Worm (Caenorhabditis elegans) whole organism, L2 larva: ENCODE measurements around the gene nrde-3.

ENCODE experiments used
- C34F6.9 ChIP-seq: fragments of 150-350 bp; optimal IDR thresholded peaks from 2 replicates; lab custom pipeline; 2014; ENCODE audit warnings: missing biosample characterization, missing genetic modification characterization
- F13H6.1 ChIP-seq: sonication (generic microtip); optimal IDR thresholded peaks from 2 replicates; lab custom pipeline; 2016; ENCODE audit warnings: missing genetic modification characterization, missing compliant biosample characterization
- R02D3.7 ChIP-seq: fragments of 150-350 bp; optimal IDR thresholded peaks from 2 replicates; lab custom pipeline; 2014; ENCODE audit warnings: missing biosample characterization, missing genetic modification characterization
- Y55F3AM.14 ChIP-seq: fragments of 200-800 bp; sonication (Bioruptor generic); optimal IDR thresholded peaks from 2 replicates; lab custom pipeline; 2018; ENCODE audit warnings: mild to moderate bottlenecking, missing genetic modification characterization, missing compliant biosample characterization
- ZK546.5 ChIP-seq: sonication (generic microtip); optimal IDR thresholded peaks from 2 replicates; lab custom pipeline; 2017; ENCODE audit warnings: missing biosample characterization, missing genetic modification characterization
- alr-1 ChIP-seq: fragments of 150-350 bp; optimal IDR thresholded peaks from 2 replicates; lab custom pipeline; 2014; ENCODE audit warnings: missing biosample characterization, missing genetic modification characterization
- aly-2 ChIP-seq: fragments of 150-350 bp; optimal IDR thresholded peaks from 2 replicates; lab custom pipeline; 2014; ENCODE audit warnings: missing biosample characterization, missing genetic modification characterization
- ama-1 ChIP-seq: fragments of 150-350 bp; optimal IDR thresholded peaks from 2 replicates; lab custom pipeline; 2018; ENCODE audit warnings: inconsistent platforms
- blmp-1 ChIP-seq: sonication (generic microtip); optimal IDR thresholded peaks from 2 replicates; lab custom pipeline; 2017; ENCODE audit warnings: missing genetic modification characterization, mild to moderate bottlenecking, missing compliant biosample characterization, antibody characterized with exemption, moderate library complexity; ENCODE audit not compliant: insufficient read depth
- ceh-16 ChIP-seq: fragments of 150-350 bp; optimal IDR thresholded peaks from 2 replicates; lab custom pipeline; 2014; ENCODE audit warnings: missing biosample characterization, missing genetic modification characterization
- ceh-82 ChIP-seq: fragments of 150-350 bp; optimal IDR thresholded peaks from 2 replicates; lab custom pipeline; 2014; ENCODE audit warnings: missing biosample characterization, missing genetic modification characterization
- crh-2 ChIP-seq: sonication (generic microtip); optimal IDR thresholded peaks from 2 replicates; lab custom pipeline; 2017; ENCODE audit warnings: missing biosample characterization, missing genetic modification characterization
- dmd-4 ChIP-seq: sonication (generic microtip); optimal IDR thresholded peaks from 2 replicates; lab custom pipeline; 2017; ENCODE audit warnings: missing biosample characterization, missing genetic modification characterization
- egl-27 ChIP-seq: sonication (generic microtip); optimal IDR thresholded peaks from 3 replicates; lab custom pipeline; 2017; ENCODE audit warnings: missing biosample characterization, missing genetic modification reagents, missing genetic modification characterization
- elt-1 ChIP-seq: fragments of 150-350 bp; optimal IDR thresholded peaks from 2 replicates; lab custom pipeline; 2014; ENCODE audit warnings: missing biosample characterization, missing genetic modification characterization
- elt-3 ChIP-seq: sonication (generic microtip); optimal IDR thresholded peaks from 2 replicates; lab custom pipeline; 2017; ENCODE audit warnings: missing biosample characterization, missing genetic modification characterization
- fos-1 ChIP-seq: fragments of 150-350 bp; optimal IDR thresholded peaks from 2 replicates; lab custom pipeline; 2014; ENCODE audit warnings: missing biosample characterization, missing genetic modification characterization
- gmeb-1 ChIP-seq: fragments of 150-350 bp; optimal IDR thresholded peaks from 2 replicates; lab custom pipeline; 2014; ENCODE audit warnings: missing biosample characterization, missing genetic modification characterization
- lin-11 ChIP-seq: fragments of 150-350 bp; sonication (generic microtip); optimal IDR thresholded peaks from 2 replicates; lab custom pipeline; 2014; ENCODE audit warnings: missing biosample characterization, missing genetic modification characterization, inconsistent platforms, mixed read lengths
- lin-13 ChIP-seq: fragments of 150-350 bp; optimal IDR thresholded peaks from 2 replicates; lab custom pipeline; 2014; ENCODE audit warnings: missing biosample characterization, missing genetic modification reagents, missing genetic modification characterization
- lin-39 ChIP-seq: fragments of 150-350 bp; optimal IDR thresholded peaks from 2 replicates; lab custom pipeline; 2014; ENCODE audit warnings: missing biosample characterization, missing genetic modification reagents, missing genetic modification characterization
- lsy-2 ChIP-seq, 2 experiments: fragments of 150-350 bp in 1 of 2; sonication (generic microtip) in 1 of 2; optimal IDR thresholded peaks; 2 replicates each; lab custom pipeline; 2014 to 2017; ENCODE audit warnings: missing biosample characterization in 2 of 2, missing genetic modification characterization in 2 of 2
- mab-5 ChIP-seq: fragments of 150-350 bp; optimal IDR thresholded peaks from 2 replicates; lab custom pipeline; 2014; ENCODE audit warnings: missing biosample characterization, missing genetic modification characterization
- mdl-1 ChIP-seq, 2 experiments: fragments of 150-350 bp in 1 of 2; sonication (generic microtip) in 1 of 2; optimal IDR thresholded peaks; 2 replicates each; lab custom pipeline; 2017; ENCODE audit warnings: missing biosample characterization in 2 of 2, missing genetic modification characterization in 2 of 2
- nhr-10 ChIP-seq: sonication (generic microtip); optimal IDR thresholded peaks from 2 replicates; lab custom pipeline; 2017; ENCODE audit warnings: missing biosample characterization, missing genetic modification characterization
- nhr-11 ChIP-seq: fragments of 150-350 bp; optimal IDR thresholded peaks from 2 replicates; lab custom pipeline; 2014; ENCODE audit warnings: missing biosample characterization, missing genetic modification characterization
- nhr-12 ChIP-seq: fragments of 150-350 bp; optimal IDR thresholded peaks from 2 replicates; lab custom pipeline; 2014; ENCODE audit warnings: missing biosample characterization, missing genetic modification characterization
- nhr-129 ChIP-seq: fragments of 150-350 bp; optimal IDR thresholded peaks from 2 replicates; lab custom pipeline; 2014; ENCODE audit warnings: missing biosample characterization, missing genetic modification characterization
- nhr-23 ChIP-seq: fragments of 150-350 bp; optimal IDR thresholded peaks from 2 replicates; lab custom pipeline; 2014; ENCODE audit warnings: missing biosample characterization, missing genetic modification reagents, missing genetic modification characterization
- nhr-237 ChIP-seq: fragments of 150-350 bp; optimal IDR thresholded peaks from 2 replicates; lab custom pipeline; 2014; ENCODE audit warnings: missing biosample characterization, missing genetic modification characterization
- nhr-25 ChIP-seq: fragments of 150-350 bp; sonication (generic microtip); optimal IDR thresholded peaks from 3 replicates; lab custom pipeline; 2014; ENCODE audit warnings: missing biosample characterization, missing genetic modification characterization
- nhr-6 ChIP-seq: fragments of 150-350 bp; optimal IDR thresholded peaks from 2 replicates; lab custom pipeline; 2014; ENCODE audit warnings: missing biosample characterization, missing genetic modification characterization
- nhr-77 ChIP-seq: fragments of 150-350 bp; optimal IDR thresholded peaks from 2 replicates; lab custom pipeline; 2014; ENCODE audit warnings: missing biosample characterization, missing genetic modification characterization
- peb-1 ChIP-seq: fragments of 150-350 bp; optimal IDR thresholded peaks from 2 replicates; lab custom pipeline; 2014; ENCODE audit warnings: missing biosample characterization, missing genetic modification characterization
- sem-4 ChIP-seq: fragments of 150-350 bp; optimal IDR thresholded peaks from 2 replicates; lab custom pipeline; 2014; ENCODE audit warnings: missing biosample characterization, missing genetic modification reagents, missing genetic modification characterization
- skn-1 ChIP-seq: sonication (generic microtip); optimal IDR thresholded peaks from 2 replicates; lab custom pipeline; 2017; ENCODE audit warnings: missing biosample characterization, missing genetic modification characterization
- sma-3 ChIP-seq: sonication (generic microtip); optimal IDR thresholded peaks from 2 replicates; lab custom pipeline; 2016; ENCODE audit warnings: missing genetic modification reagents, missing genetic modification characterization, missing compliant biosample characterization
- sma-9 ChIP-seq, 2 experiments: fragments of 150-350 bp in 1 of 2; sonication (generic microtip) in 1 of 2; optimal IDR thresholded peaks; 2 replicates each; lab custom pipeline; 2014 to 2016; ENCODE audit warnings: missing genetic modification characterization in 2 of 2, mild to moderate bottlenecking in 1 of 2, missing biosample characterization in 1 of 2, missing compliant biosample characterization in 1 of 2, missing genetic modification reagents in 1 of 2, moderate library complexity in 1 of 2
- snpc-4 ChIP-seq: fragments of 150-350 bp; optimal IDR thresholded peaks from 2 replicates; lab custom pipeline; 2014; ENCODE audit warnings: missing biosample characterization, missing genetic modification characterization
- unc-55 ChIP-seq: fragments of 150-350 bp; sonication (generic microtip); optimal IDR thresholded peaks from 3 replicates; lab custom pipeline; 2014; ENCODE audit warnings: missing biosample characterization, missing genetic modification reagents, missing genetic modification characterization
- unc-62 ChIP-seq: fragments of 150-350 bp; optimal IDR thresholded peaks from 2 replicates; lab custom pipeline; 2014; ENCODE audit warnings: missing biosample characterization, missing genetic modification reagents, missing genetic modification characterization
- zag-1 ChIP-seq: fragments of 150-350 bp; optimal IDR thresholded peaks from 2 replicates; lab custom pipeline; 2014; ENCODE audit warnings: missing biosample characterization, missing genetic modification characterization
- ztf-1 ChIP-seq: fragments of 200-800 bp; sonication (Bioruptor generic); conservative IDR thresholded peaks from 2 replicates; pipeline ENCODE4 v1.3.6; 2022; ENCODE audit warnings: missing genetic modification characterization, missing compliant biosample characterization
- ztf-11 ChIP-seq: sonication (generic microtip); optimal IDR thresholded peaks from 2 replicates; lab custom pipeline; 2017; ENCODE audit warnings: missing biosample characterization, missing genetic modification characterization
- ztf-4 ChIP-seq: fragments of 150-350 bp; optimal IDR thresholded peaks from 2 replicates; lab custom pipeline; 2014; ENCODE audit warnings: missing biosample characterization, missing genetic modification characterization

nrde-3 gene

DNA sequence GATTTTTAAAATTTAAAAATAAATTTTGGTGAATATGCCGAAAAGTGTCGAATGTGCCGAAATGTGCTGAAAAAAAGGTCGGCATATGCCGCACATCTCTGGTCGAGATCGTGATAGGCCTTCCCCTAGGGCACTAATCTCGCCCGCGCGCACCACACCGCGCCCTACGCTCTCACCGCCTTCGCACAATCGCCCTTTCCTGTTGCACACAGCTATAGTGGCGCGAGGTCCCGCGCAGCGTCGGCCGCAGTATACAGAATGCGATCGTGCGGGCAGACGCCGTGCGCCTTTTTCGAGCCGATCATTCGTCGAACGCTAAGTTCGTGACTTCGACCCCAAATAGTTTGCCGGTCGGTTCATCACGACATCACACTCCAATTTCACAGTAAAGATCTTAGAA, 27.5 kb downstream of the nrde-3 start:
- no peak for TF ChIP-seq lin-13
- TF ChIP-seq snpc-4, result no peak
- TF ChIP-seq nhr-237, result no peak
- no peak for TF ChIP-seq nhr-25 (tag; lab: Kevin White, UChicago)
- no peak for TF ChIP-seq sem-4
- TF ChIP-seq R02D3.7, result no peak
- TF ChIP-seq lin-11 (tag; lab: Kevin White, UChicago), result no peak
- TF ChIP-seq F13H6.1 (tag; lab: Kevin White, UChicago), result no peak
- TF ChIP-seq C34F6.9, result no peak
- no peak for TF ChIP-seq skn-1
- TF ChIP-seq egl-27, result no peak
- TF ChIP-seq sma-9 (GFP tag; optimal IDR thresholded peaks at IDR 0.05; lab: Kevin White, UChicago), result no peak
- TF ChIP-seq sma-9 (tag; optimal IDR thresholded peaks at IDR 0.05; lab: Kevin White, UChicago), result no peak

DNA sequence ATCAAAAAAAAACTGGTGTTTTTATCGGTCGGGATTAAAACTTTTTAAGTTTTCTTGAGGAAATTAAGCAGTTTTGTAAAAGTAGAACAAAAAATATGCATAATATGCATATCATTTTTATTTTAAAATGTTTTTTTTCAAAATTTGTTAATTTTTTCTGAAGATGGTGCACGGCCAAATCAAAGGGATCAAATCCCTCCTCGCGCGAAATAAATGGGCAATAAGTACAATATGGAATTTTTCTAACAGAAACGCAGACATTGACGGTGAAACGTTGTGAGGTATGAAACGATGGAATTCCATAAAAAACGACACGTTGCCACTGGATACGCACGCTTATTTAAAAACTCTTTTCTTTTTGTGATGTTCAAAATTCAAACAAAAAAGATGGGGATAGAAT, 30.9 kb downstream of the nrde-3 start:
- no peak for TF ChIP-seq ceh-82
- no peak for TF ChIP-seq elt-1 (tag; lab: Kevin White, UChicago)
- TF ChIP-seq nhr-25 (tag; lab: Kevin White, UChicago), result no peak
- TF ChIP-seq dmd-4 (tag; lab: Kevin White, UChicago), result no peak
- TF ChIP-seq alr-1 (tag; lab: Kevin White, UChicago), result no peak
- TF ChIP-seq ztf-4, result no peak
- no peak for TF ChIP-seq lin-39
- TF ChIP-seq ceh-16 (tag; lab: Kevin White, UChicago), result no peak
- TF ChIP-seq F13H6.1 (tag; lab: Kevin White, UChicago), result no peak

DNA sequence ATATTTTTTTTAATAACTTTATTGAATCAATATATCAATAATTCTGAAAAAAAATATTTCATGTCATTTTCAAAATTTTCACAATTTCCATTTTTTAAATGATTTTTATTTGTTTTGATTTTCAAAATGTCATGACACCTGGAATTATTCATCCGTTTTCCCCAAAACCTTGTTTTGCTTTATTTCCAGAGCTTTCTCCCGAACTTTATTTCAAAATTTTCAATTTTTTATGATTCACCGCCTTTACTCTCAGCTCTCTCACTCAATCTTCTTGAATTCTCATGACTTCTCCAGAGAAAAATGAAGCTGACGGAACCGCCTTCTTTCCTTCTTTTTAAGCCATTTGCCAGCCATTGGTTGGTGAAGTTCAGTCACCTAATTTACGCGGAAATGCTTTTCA, 32.6 kb downstream of the nrde-3 start, which contains the start of gene R04A9.1:
Gene R04A9.1, plus strand, starts transcription at position 301 of the 400 bp plus-strand sequence.
- TF ChIP-seq nhr-11 (tag; lab: Kevin White, UChicago), result no peak
- TF ChIP-seq skn-1, result no peak
- TF ChIP-seq sma-3, result no peak
- no peak for TF ChIP-seq ceh-82
- no peak for TF ChIP-seq sma-9 (GFP tag; optimal IDR thresholded peaks at IDR 0.05; lab: Kevin White, UChicago)
- TF ChIP-seq sma-9 (tag; optimal IDR thresholded peaks at IDR 0.05; lab: Kevin White, UChicago), result no peak
- TF ChIP-seq egl-27, result no peak
- TF ChIP-seq alr-1 (tag; lab: Kevin White, UChicago), result no peak
- TF ChIP-seq nhr-10 (tag; lab: Kevin White, UChicago), result no peak
- no peak for TF ChIP-seq Y55F3AM.14 (GFP tag; lab: Kevin White, UChicago)
- TF ChIP-seq ztf-11 (tag; lab: Kevin White, UChicago), result no peak
- no peak for TF ChIP-seq nhr-77 (tag; lab: Kevin White, UChicago)

DNA sequence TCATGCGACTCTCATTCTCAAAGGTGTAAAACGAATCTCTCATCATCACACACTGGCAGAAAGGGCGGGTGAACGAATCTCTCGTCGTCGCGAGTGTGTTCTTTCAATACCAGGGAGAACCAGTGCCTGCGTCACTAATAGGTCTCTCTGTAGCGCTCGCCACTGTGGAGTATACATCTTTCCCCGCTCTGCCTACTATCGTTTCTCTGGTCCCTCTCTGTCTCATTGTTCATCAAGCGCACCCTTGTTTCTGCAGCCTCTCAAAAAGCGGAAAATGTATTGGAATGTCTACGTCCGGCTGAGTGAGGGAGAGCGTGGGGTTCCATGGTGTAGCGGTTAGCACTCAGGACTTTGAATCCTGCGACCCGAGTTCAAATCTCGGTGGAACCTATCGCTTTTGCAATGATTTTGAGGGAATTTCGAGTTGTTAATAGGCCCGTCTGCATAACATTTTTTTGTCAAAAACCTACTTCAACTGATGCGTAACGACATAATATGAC, 38.1 kb downstream of the nrde-3 start:
- TF ChIP-seq ztf-4, result peak; percentile 74
- peak; percentile 26 for TF ChIP-seq R02D3.7
- peak; percentile 56 for TF ChIP-seq ceh-16 (tag; lab: Kevin White, UChicago)
- no peak for TF ChIP-seq ztf-1 (GFP tag; lab: Robert Waterston, UW)
- peak; percentile 64 for TF ChIP-seq zag-1 (tag; lab: Kevin White, UChicago)
- TF ChIP-seq lin-39, result peak; percentile 74
- TF ChIP-seq mdl-1 (tag; optimal IDR thresholded peaks at IDR 0.05; lab: Kevin White, UChicago), result peak; percentile 33 to 66
- peak; percentile 7 for TF ChIP-seq snpc-4
- no peak for TF ChIP-seq alr-1 (tag; lab: Kevin White, UChicago)
- peak; percentile 94 for TF ChIP-seq F13H6.1 (tag; lab: Kevin White, UChicago)
- peak; percentile 85 for TF ChIP-seq gmeb-1 (tag; lab: Kevin White, UChicago)
- TF ChIP-seq lin-11 (tag; lab: Kevin White, UChicago), result peak; percentile 34
- TF ChIP-seq sma-3, result peak; percentile 89
- TF ChIP-seq nhr-25 (tag; lab: Kevin White, UChicago), result peak; percentile 85
- TF ChIP-seq crh-2 (tag; lab: Kevin White, UChicago), result peak; percentile 92
- no peak for TF ChIP-seq elt-3 (tag; lab: Kevin White, UChicago)
- no peak for TF ChIP-seq nhr-23
- TF ChIP-seq nhr-129 (tag; lab: Kevin White, UChicago), result peak; percentile 98
- TF ChIP-seq unc-62 (GFP tag; lab: Kevin White, UChicago), result peak; percentile 18
- peak; percentile 76 for TF ChIP-seq nhr-237
- TF ChIP-seq Y55F3AM.14 (GFP tag; lab: Kevin White, UChicago), result peak; percentile 65
- TF ChIP-seq mab-5 (tag; lab: Kevin White, UChicago), result peak; percentile 85
- no peak for TF ChIP-seq blmp-1 (tag; lab: Kevin White, UChicago)
- peak; percentile 26 for TF ChIP-seq ceh-82
- no peak for TF ChIP-seq ama-1 (lab: Kevin White, UChicago)
- TF ChIP-seq unc-55 (GFP tag; lab: Kevin White, UChicago), result peak; percentile 85
- TF ChIP-seq C34F6.9, result peak; percentile 88
- peak; percentile 81 to 88 for TF ChIP-seq lsy-2 (tag; optimal IDR thresholded peaks at IDR 0.05; lab: Kevin White, UChicago)
- peak; percentile 1 for TF ChIP-seq ztf-11 (tag; lab: Kevin White, UChicago)
- no peak for TF ChIP-seq nhr-12
- no peak for TF ChIP-seq elt-1 (tag; lab: Kevin White, UChicago)
- TF ChIP-seq fos-1, result peak; percentile 78
- no peak for TF ChIP-seq aly-2
- TF ChIP-seq nhr-11 (tag; lab: Kevin White, UChicago), result peak; percentile 35
- peak; percentile 77 for TF ChIP-seq nhr-77 (tag; lab: Kevin White, UChicago)
- no peak for TF ChIP-seq peb-1 (tag; lab: Kevin White, UChicago)
- TF ChIP-seq nhr-6, result peak; percentile 91
- peak; percentile 0 for TF ChIP-seq skn-1
- peak; percentile 51 for TF ChIP-seq ZK546.5 (tag; lab: Kevin White, UChicago)
